Fruit fly (Drosophila melanogaster): ENCODE data around the gene CG6813.

The CG6813 gene

DNA sequence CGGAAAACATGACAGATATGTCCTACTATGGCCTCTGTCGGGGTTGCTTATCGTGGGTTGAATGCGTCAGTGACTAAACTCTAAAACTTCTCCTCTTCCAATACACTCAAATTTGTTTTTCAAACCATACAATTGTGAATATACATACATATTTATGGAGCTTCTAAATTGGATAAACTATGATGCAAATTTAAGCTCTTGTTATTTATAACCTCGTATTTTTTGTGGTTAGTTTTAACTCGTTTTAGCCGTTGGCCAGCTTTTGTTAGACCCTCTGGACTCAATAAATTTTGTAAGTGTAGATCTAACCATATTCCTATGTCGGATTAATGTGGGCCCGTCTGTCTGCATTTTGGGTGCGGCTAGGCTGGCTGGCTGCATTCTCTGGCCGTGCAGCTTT is 9.1 kb downstream of the CG6813 start (continued):
- TF ChIP-seq CG11762 (GFP tag; optimal IDR thresholded peaks at IDR 0.05; ENCODE audit: insufficient read depth), result no peak
- TF ChIP-seq svp (GFP tag), result no peak
- TF ChIP-seq CG6276 (GFP tag; optimal IDR thresholded peaks at IDR 0.05), result peak; percentile 55
- peak; percentile 52 for TF ChIP-seq CG15336 (GFP tag; IDR thresholded peaks at IDR 0.05)
- TF ChIP-seq CG11294 (GFP tag; IDR thresholded peaks at IDR 0.05), result no peak
- TF ChIP-seq fd59A (GFP tag; optimal IDR thresholded peaks at IDR 0.05), result peak; percentile 17
- TF ChIP-seq net (GFP tag; optimal IDR thresholded peaks at IDR 0.05), result no peak

DNA sequence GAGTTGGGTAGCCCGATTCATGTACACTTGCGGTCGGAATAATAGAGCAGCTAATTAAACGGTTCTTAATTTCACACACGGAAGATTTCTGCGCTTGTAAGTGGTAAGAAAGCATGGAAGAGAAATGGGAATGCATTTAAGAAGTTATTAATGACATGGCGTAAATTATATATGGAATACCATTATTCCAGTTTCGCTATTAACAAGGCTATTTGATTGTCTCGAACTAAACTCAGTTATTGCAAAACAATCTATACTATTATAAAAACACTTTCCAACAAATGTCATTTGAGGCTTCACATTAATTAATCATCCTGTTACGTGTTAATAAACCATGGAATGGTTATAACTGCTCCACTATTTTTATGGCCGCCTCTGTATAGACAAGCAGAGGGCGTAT is 10.2 kb downstream of the CG6813 start:
- TF ChIP-seq CG10669 (GFP tag; optimal IDR thresholded peaks at IDR 0.05) (peak; percentile 33), achi (GFP tag; optimal IDR thresholded peaks at IDR 0.05) (peak; percentile 26), CG4318 (GFP tag; optimal IDR thresholded peaks at IDR 0.05) (peak; percentile 35), spab (GFP tag; optimal IDR thresholded peaks at IDR 0.05) (peak; percentile 15), Ets21C (GFP tag; optimal IDR thresholded peaks at IDR 0.05) (no peak), CG3032 (tag; optimal IDR thresholded peaks at IDR 0.05) (peak; percentile 43), Ets96B (tag; optimal IDR thresholded peaks at IDR 0.05) (peak; percentile 46), fd59A (GFP tag; optimal IDR thresholded peaks at IDR 0.05) (peak; percentile 20), CG6276 (GFP tag; optimal IDR thresholded peaks at IDR 0.05) (peak; percentile 67), dac (GFP tag; optimal IDR thresholded peaks at IDR 0.05) (no peak), CG10631 (GFP tag; optimal IDR thresholded peaks at IDR 0.05) (peak; percentile 21), pdm3 (GFP tag; optimal IDR thresholded peaks at IDR 0.05) (peak; percentile 9), cyc (GFP tag; optimal IDR thresholded peaks at IDR 0.05) (no peak), CG6854 (GFP tag; optimal IDR thresholded peaks at IDR 0.05) (no peak), CG16779 (tag; optimal IDR thresholded peaks at IDR 0.05) (peak; percentile 0), Hr39 (GFP tag; optimal IDR thresholded peaks at IDR 0.05) (peak; percentile 17), lz (GFP tag; optimal IDR thresholded peaks at IDR 0.05) (peak; percentile 11), CG8119 (GFP tag; IDR thresholded peaks at IDR 0.05) (peak; percentile 63), Blimp-1 (GFP tag; optimal IDR thresholded peaks at IDR 0.05) (no peak), acj6 (GFP tag; optimal IDR thresholded peaks at IDR 0.05) (peak; percentile 46), CG15336 (GFP tag; IDR thresholded peaks at IDR 0.05) (peak; percentile 55), CG3919 (GFP tag; optimal IDR thresholded peaks at IDR 0.05) (peak; percentile 14), topi (GFP tag; optimal IDR thresholded peaks at IDR 0.05) (peak; percentile 4), net (GFP tag; optimal IDR thresholded peaks at IDR 0.05) (peak; percentile 53), OdsH (GFP tag; optimal IDR thresholded peaks at IDR 0.05) (peak; percentile 31), Lpt (GFP tag; optimal IDR thresholded peaks at IDR 0.05) (no peak), Hr38 (GFP tag; optimal IDR thresholded peaks at IDR 0.05) (no peak), CG6808 (GFP tag; optimal IDR thresholded peaks at IDR 0.05) (peak; percentile 68), Eip78C (GFP tag) (peak; percentile 84), Hr4 (GFP tag; optimal IDR thresholded peaks at IDR 0.05) (peak; percentile 52), Smox (GFP tag; optimal IDR thresholded peaks at IDR 0.05) (peak; percentile 4), CG7368 (GFP tag; optimal IDR thresholded peaks at IDR 0.05) (no peak), ss (GFP tag; optimal IDR thresholded peaks at IDR 0.05) (no peak), CG11762 (GFP tag; optimal IDR thresholded peaks at IDR 0.05; ENCODE audit: insufficient read depth) (peak; percentile 34), salr (GFP tag; optimal IDR thresholded peaks at IDR 0.05) (peak in 1 of 2 experiments; percentile 64), CG8632 (GFP tag; optimal IDR thresholded peaks at IDR 0.05) (peak; percentile 11), CG32006 (GFP tag; optimal IDR thresholded peaks at IDR 0.05) (peak; percentile 71)

Data from whole organism, prepupa.